Fruit fly (Drosophila melanogaster) whole organism, embryonic: ENCODE data around the gene siz.

Experiments
- Abd-B ChIP-seq: fragments of 200-800 bp; sonication (Bioruptor generic); optimal IDR thresholded peaks from 2 replicates; lab custom pipeline; 2018; ENCODE audit warnings: missing biosample characterization, mild to moderate bottlenecking, missing genetic modification characterization, moderate library complexity
- B-H2 ChIP-seq: fragments of 200-800 bp; sonication (Bioruptor generic); optimal IDR thresholded peaks from 2 replicates; lab custom pipeline; 2018; ENCODE audit warnings: missing biosample characterization, mild to moderate bottlenecking, missing genetic modification characterization
- Bgb ChIP-seq: fragments of 200-800 bp; sonication (Bioruptor generic); IDR thresholded peaks from 2 replicates; pipeline ENCODE4 v1.3.6; 2022; ENCODE audit warnings: missing biosample characterization, missing genetic modification characterization; ENCODE audit not compliant: partially characterized antibody
- CG10543 ChIP-seq: fragments of 200-800 bp; sonication (Bioruptor generic); optimal IDR thresholded peaks from 3 replicates; lab custom pipeline; 2017; ENCODE audit warnings: missing biosample characterization, mild to moderate bottlenecking, missing genetic modification characterization, moderate library complexity
- CG10979 ChIP-seq: fragments of 200-800 bp; sonication (Bioruptor generic); optimal IDR thresholded peaks from 2 replicates; lab custom pipeline; 2018; ENCODE audit warnings: missing biosample characterization, mild to moderate bottlenecking, missing genetic modification characterization, moderate library complexity
- CG12219 ChIP-seq: fragments of 200-800 bp; sonication (Bioruptor generic); optimal IDR thresholded peaks from 3 replicates; lab custom pipeline; 2018; ENCODE audit warnings: missing biosample characterization, mild to moderate bottlenecking, missing genetic modification characterization
- CG12744 ChIP-seq: fragments of 200-800 bp; sonication (Bioruptor generic); optimal IDR thresholded peaks from 2 replicates; lab custom pipeline; 2016; ENCODE audit warnings: missing biosample characterization, missing genetic modification characterization
- CG15269 ChIP-seq: fragments of 200-800 bp; sonication (Bioruptor generic); optimal IDR thresholded peaks from 2 replicates; lab custom pipeline; 2018; ENCODE audit warnings: missing biosample characterization, mild to moderate bottlenecking, missing genetic modification characterization, moderate library complexity
- CG16815 ChIP-seq: fragments of 200-800 bp; sonication (Bioruptor generic); optimal IDR thresholded peaks from 3 replicates; lab custom pipeline; 2017; ENCODE audit warnings: missing biosample characterization, mild to moderate bottlenecking, missing genetic modification characterization
- CG17361 ChIP-seq: fragments of 200-800 bp; sonication (Bioruptor generic); IDR thresholded peaks from 3 replicates; pipeline ENCODE4 v1.3.6; 2022; ENCODE audit warnings: missing biosample characterization, missing genetic modification characterization
- CG2202 ChIP-seq: fragments of 200-800 bp; sonication (Bioruptor generic); optimal IDR thresholded peaks from 2 replicates; lab custom pipeline; 2018; ENCODE audit warnings: missing biosample characterization, mild to moderate bottlenecking, missing genetic modification characterization
- CG3407 ChIP-seq: fragments of 200-800 bp; sonication (Bioruptor generic); optimal IDR thresholded peaks from 2 replicates; lab custom pipeline; 2018; ENCODE audit warnings: missing biosample characterization, mild to moderate bottlenecking, missing genetic modification characterization
- CG7271 ChIP-seq: fragments of 200-800 bp; sonication (Bioruptor generic); optimal IDR thresholded peaks from 2 replicates; lab custom pipeline; 2018; ENCODE audit warnings: missing biosample characterization, mild to moderate bottlenecking, missing genetic modification characterization, moderate library complexity
- CG7786 ChIP-seq: fragments of 200-800 bp; sonication (Bioruptor generic); optimal IDR thresholded peaks from 2 replicates; lab custom pipeline; 2016; ENCODE audit warnings: missing biosample characterization, missing genetic modification characterization
- CG7839 ChIP-seq: fragments of 200-800 bp; sonication (Bioruptor generic); optimal IDR thresholded peaks from 3 replicates; lab custom pipeline; 2018; ENCODE audit warnings: missing biosample characterization, mild to moderate bottlenecking, missing genetic modification characterization, moderate library complexity
- CG8388 ChIP-seq: fragments of 200-800 bp; sonication (Bioruptor generic); optimal IDR thresholded peaks from 2 replicates; lab custom pipeline; 2019; ENCODE audit warnings: missing biosample characterization, mild to moderate bottlenecking, missing genetic modification characterization, moderate library complexity
- CG8478 ChIP-seq: fragments of >200 bp; optimal IDR thresholded peaks from 2 replicates; lab custom pipeline; 2018
- CG9215 ChIP-seq: fragments of 200-800 bp; sonication (Bioruptor generic); IDR thresholded peaks from 2 replicates; pipeline ENCODE4 v1.3.6; 2022; ENCODE audit warnings: missing biosample characterization, missing genetic modification characterization
- CoRest ChIP-seq: fragments of 200-800 bp; sonication (Bioruptor generic); optimal IDR thresholded peaks from 3 replicates; lab custom pipeline; 2018; ENCODE audit warnings: missing biosample characterization, mild to moderate bottlenecking, missing genetic modification characterization, moderate library complexity
- Dll ChIP-seq: fragments of 200-800 bp; sonication (Bioruptor generic); IDR thresholded peaks from 4 replicates; pipeline ENCODE4 v1.3.6; 2022; ENCODE audit warnings: missing biosample characterization, missing genetic modification characterization; ENCODE audit not compliant: partially characterized antibody
- Doc3 ChIP-seq: fragments of 200-800 bp; sonication (Bioruptor generic); IDR thresholded peaks from 3 replicates; pipeline ENCODE4 v1.3.6; 2022; ENCODE audit warnings: missing biosample characterization, missing genetic modification characterization; ENCODE audit not compliant: partially characterized antibody
- Fer1 ChIP-seq: fragments of 200-800 bp; sonication (Bioruptor generic); optimal IDR thresholded peaks from 2 replicates; lab custom pipeline; 2017; ENCODE audit warnings: missing biosample characterization, mild to moderate bottlenecking, missing genetic modification characterization
- H2.0 ChIP-seq: fragments of 200-800 bp; sonication (Bioruptor generic); IDR thresholded peaks from 2 replicates; pipeline ENCODE4 v1.3.6; 2022; ENCODE audit warnings: missing biosample characterization, missing genetic modification characterization
- Hmr ChIP-seq: fragments of 200-800 bp; sonication (Bioruptor generic); optimal IDR thresholded peaks from 3 replicates; lab custom pipeline; 2017; ENCODE audit warnings: mild to moderate bottlenecking, missing biosample characterization, missing genetic modification reagents, missing genetic modification characterization
- Hr78 ChIP-seq, 2 experiments: fragments of 200-800 bp in 1 of 2; fragments of >200 bp in 1 of 2; sonication (Bioruptor generic) in 1 of 2; optimal IDR thresholded peaks; 2 replicates each; lab custom pipeline; 2017 to 2019; ENCODE audit warnings: missing biosample characterization in 2 of 2, missing genetic modification characterization in 2 of 2, mild to moderate bottlenecking in 1 of 2, moderate library complexity in 1 of 2
- Kr ChIP-seq: fragments of 200-800 bp; sonication (Bioruptor generic); optimal IDR thresholded peaks from 2 replicates; lab custom pipeline; 2017; ENCODE audit warnings: missing biosample characterization, mild to moderate bottlenecking, missing genetic modification characterization
- MBD-R2 ChIP-seq: fragments of 200-800 bp; sonication (Bioruptor generic); IDR thresholded peaks from 2 replicates; pipeline ENCODE4 v1.3.6; 2022; ENCODE audit warnings: missing biosample characterization, missing genetic modification characterization
- NC2β ChIP-seq: fragments of 200-800 bp; sonication (Bioruptor generic); optimal IDR thresholded peaks from 2 replicates; lab custom pipeline; 2016; ENCODE audit warnings: missing biosample characterization, missing genetic modification characterization
- Opbp ChIP-seq: fragments of 200-800 bp; sonication (Bioruptor generic); IDR thresholded peaks from 3 replicates; pipeline ENCODE4 v1.3.6; 2022; ENCODE audit warnings: missing biosample characterization, missing genetic modification characterization; ENCODE audit not compliant: partially characterized antibody
- Scr ChIP-seq: fragments of 200-800 bp; sonication (Bioruptor generic); IDR thresholded peaks from 2 replicates; pipeline ENCODE4 v1.3.6; 2022; ENCODE audit warnings: missing biosample characterization, missing genetic modification characterization; ENCODE audit not compliant: partially characterized antibody
- YL-1 ChIP-seq: fragments of 200-800 bp; sonication (Bioruptor generic); optimal IDR thresholded peaks from 3 replicates; lab custom pipeline; 2017; ENCODE audit warnings: missing biosample characterization, mild to moderate bottlenecking, missing genetic modification characterization
- ab ChIP-seq: fragments of 200-800 bp; sonication (Bioruptor generic); optimal IDR thresholded peaks from 2 replicates; lab custom pipeline; 2016; ENCODE audit warnings: missing biosample characterization, missing genetic modification characterization
- aop ChIP-seq: fragments of 200-800 bp; sonication (Bioruptor generic); IDR thresholded peaks from 2 replicates; pipeline ENCODE4 v1.3.6; 2022; ENCODE audit warnings: missing biosample characterization, missing genetic modification characterization
- ap ChIP-seq: fragments of 200-800 bp; sonication (Bioruptor generic); IDR thresholded peaks from 2 replicates; pipeline ENCODE4 v1.3.6; 2022; ENCODE audit warnings: missing biosample characterization, missing genetic modification characterization
- az2 ChIP-seq: fragments of 200-800 bp; sonication (Bioruptor generic); optimal IDR thresholded peaks from 3 replicates; lab custom pipeline; 2016; ENCODE audit warnings: missing biosample characterization, missing genetic modification characterization
- chinmo ChIP-seq: fragments of 200-800 bp; sonication (Bioruptor generic); IDR thresholded peaks from 4 replicates; pipeline ENCODE4 v1.3.6; 2022; ENCODE audit warnings: missing biosample characterization, missing genetic modification characterization; ENCODE audit not compliant: partially characterized antibody
- corto ChIP-seq: fragments of 200-800 bp; sonication (Bioruptor generic); optimal IDR thresholded peaks from 2 replicates; lab custom pipeline; 2016; ENCODE audit warnings: missing biosample characterization, mild to moderate bottlenecking, missing genetic modification characterization, moderate library complexity
- croc ChIP-seq: fragments of 200-800 bp; sonication (Bioruptor generic); conservative IDR thresholded peaks from 3 replicates; pipeline ENCODE4 v1.3.6; 2022; ENCODE audit warnings: missing biosample characterization, missing genetic modification characterization
- crol ChIP-seq: fragments of 200-800 bp; sonication (Bioruptor generic); IDR thresholded peaks from 2 replicates; pipeline ENCODE4 v1.3.6; 2022; ENCODE audit warnings: missing biosample characterization, missing genetic modification characterization
- fd102C ChIP-seq: fragments of 200-800 bp; sonication (Bioruptor generic); optimal IDR thresholded peaks from 2 replicates; lab custom pipeline; 2018; ENCODE audit warnings: missing biosample characterization, mild to moderate bottlenecking, missing genetic modification characterization, moderate library complexity
- grn ChIP-seq: fragments of 200-800 bp; sonication (Bioruptor generic); optimal IDR thresholded peaks from 3 replicates; lab custom pipeline; 2017; ENCODE audit warnings: missing biosample characterization, missing genetic modification characterization
- gro ChIP-seq: fragments of 200-800 bp; sonication (Bioruptor generic); optimal IDR thresholded peaks from 2 replicates; lab custom pipeline; 2016; ENCODE audit warnings: missing biosample characterization, missing genetic modification characterization
- insv ChIP-seq, 2 experiments: fragments of 200-800 bp; sonication (Bioruptor generic); optimal IDR thresholded peaks; 3 replicates each; lab custom pipeline; 2016 to 2018; ENCODE audit warnings: missing biosample characterization in 2 of 2, missing genetic modification characterization in 2 of 2
- ken ChIP-seq: fragments of 200-800 bp; sonication (Bioruptor generic); IDR thresholded peaks from 3 replicates; pipeline ENCODE4 v1.3.6; 2022; ENCODE audit warnings: missing biosample characterization, missing genetic modification characterization
- pfk ChIP-seq: fragments of 200-800 bp; sonication (Bioruptor generic); optimal IDR thresholded peaks from 2 replicates; lab custom pipeline; 2018; ENCODE audit warnings: missing biosample characterization, mild to moderate bottlenecking, missing genetic modification characterization, moderate library complexity
- pita ChIP-seq: fragments of 200-800 bp; sonication (Bioruptor generic); optimal IDR thresholded peaks from 2 replicates; lab custom pipeline; 2017; ENCODE audit warnings: missing biosample characterization, mild to moderate bottlenecking, missing genetic modification characterization
- sim ChIP-seq: fragments of 200-800 bp; sonication (Bioruptor generic); IDR thresholded peaks from 2 replicates; pipeline ENCODE4 v1.3.6; 2022; ENCODE audit warnings: missing biosample characterization, missing genetic modification characterization
- tll ChIP-seq, 2 experiments: fragments of 200-800 bp in 1 of 2; fragments of >200 bp in 1 of 2; sonication (Bioruptor generic) in 1 of 2; optimal IDR thresholded peaks; 2 replicates each; lab custom pipeline; 2017 to 2019; ENCODE audit warnings: missing biosample characterization in 2 of 2, missing genetic modification characterization in 2 of 2, mild to moderate bottlenecking in 1 of 2, moderate library complexity in 1 of 2
- trem ChIP-seq: fragments of 200-800 bp; optimal IDR thresholded peaks from 3 replicates; lab custom pipeline; 2019; ENCODE audit warnings: missing biosample characterization, mild to moderate bottlenecking, missing genetic modification characterization, moderate library complexity

Gene siz

dm6 chr3L:21065212-21065902 lies 31.0 kb downstream of the siz start, which contains the start of gene CG43072 (continued):
- TF ChIP-seq CG8388 (GFP tag; lab: Kevin White, UChicago) (no peak), CG17361 (GFP tag; lab: Robert Waterston, UW) (no peak; the same call in 2 of the 3 replicates), CG10543 (GFP tag; lab: Kevin White, UChicago) (peak; percentile 37), Fer1 (GFP tag; lab: Kevin White, UChicago) (peak; percentile 59), corto (GFP tag; lab: Kevin White, UChicago) (no peak), CG3407 (GFP tag; lab: Kevin White, UChicago) (no peak), CG7786 (GFP tag; lab: Kevin White, UChicago) (no peak), fd102C (GFP tag; lab: Kevin White, UChicago) (no peak), CG16815 (GFP tag; lab: Kevin White, UChicago) (no peak), tll (GFP tag; optimal IDR thresholded peaks at IDR 0.05; lab: Kevin White, UChicago) (no peak), Hmr (GFP tag; lab: Kevin White, UChicago) (peak; percentile 52), Dll (GFP tag; lab: Robert Waterston, UW) (no peak), crol (GFP tag; lab: Robert Waterston, UW) (no peak), ap (GFP tag; lab: Robert Waterston, UW) (no peak), ken (GFP tag; lab: Robert Waterston, UW) (no peak), croc (GFP tag; lab: Robert Waterston, UW) (no peak), sim (no peak), YL-1 (GFP tag; lab: Kevin White, UChicago) (peak; percentile 3), CG8478 (lab: Kevin White, UChicago) (no peak), Scr (no peak), pfk (GFP tag; lab: Kevin White, UChicago) (peak; percentile 27), Bgb (GFP tag; lab: Robert Waterston, UW) (peak; percentile 67), az2 (GFP tag; lab: Kevin White, UChicago) (no peak), Abd-B (GFP tag; lab: Kevin White, UChicago) (no peak), trem (tag; lab: Kevin White, UChicago) (peak; percentile 4), CG2202 (tag; lab: Kevin White, UChicago) (no peak), Doc3 (no peak), CG15269 (tag; lab: Kevin White, UChicago) (no peak), MBD-R2 (GFP tag; lab: Robert Waterston, UW) (no peak), CG12744 (GFP tag; lab: Kevin White, UChicago) (peak; percentile 10), CoRest (tag; lab: Kevin White, UChicago) (no peak), B-H2 (peak; percentile 62), H2.0 (GFP tag; lab: Robert Waterston, UW) (no peak), ab (GFP tag; lab: Kevin White, UChicago) (no peak), CG12219 (GFP tag; lab: Kevin White, UChicago) (peak; percentile 43), Opbp (GFP tag; lab: Robert Waterston, UW) (0 out of 3 replicates have a peak, but pooled peaks have one; percentile 34), NC2β (no peak), CG10979 (tag; lab: Kevin White, UChicago) (peak; percentile 7), Kr (no peak), pita (GFP tag; lab: Kevin White, UChicago) (peak; percentile 63), CG7271 (no peak), CG7839 (tag; lab: Kevin White, UChicago) (peak; percentile 3), chinmo (GFP tag; lab: Robert Waterston, UW) (0 out of 4 replicates have a peak, but pooled peaks have one; percentile 16), gro (GFP tag; lab: Kevin White, UChicago) (peak; percentile 42), grn (GFP tag; lab: Kevin White, UChicago) (peak; percentile 45), aop (GFP tag; lab: Robert Waterston, UW) (no peak), insv (GFP tag; optimal IDR thresholded peaks at IDR 0.05; lab: Kevin White, UChicago) (no peak), Hr78 (GFP tag; optimal IDR thresholded peaks at IDR 0.05; lab: Kevin White, UChicago) (no peak), CG9215 (GFP tag; lab: Robert Waterston, UW) (no peak)
